Fruit fly (Drosophila melanogaster): ENCODE results near the gene Tgi.
A peak's percentile ranks its signal among the peaks of the same experiment; 100 is the strongest.

Gene Tgi

dm6 chr3L:13477453-13478184 lies 9.0 kb upstream of the Tgi start, which contains the start of gene stv (continued):
- TF ChIP-seq ken (GFP tag; IDR thresholded peaks at IDR 0.05) (0 out of 3 replicates have a peak, but pooled peaks have one; percentile 7), emc (GFP tag; optimal IDR thresholded peaks at IDR 0.05) (no peak), CG34376 (GFP tag; optimal IDR thresholded peaks at IDR 0.05) (peak; percentile 10), chinmo (GFP tag; IDR thresholded peaks at IDR 0.05; ENCODE audit: partially characterized antibody) (peak; percentile 87; the same call in 2 of the 4 replicates), CG8290 (GFP tag; optimal IDR thresholded peaks at IDR 0.05) (no peak), CG8290 (tag; optimal IDR thresholded peaks at IDR 0.05) (peak in 1 of 2 experiments; percentile 13), amos (GFP tag; IDR thresholded peaks at IDR 0.05; ENCODE audit: partially characterized antibody) (peak; percentile 40; the same call in 1 of the 2 replicates)

dm6 chr3L:13478339-13479203 lies 8.0 kb upstream of the Tgi start:
- peak; percentile 7 for TF ChIP-seq PHDP (tag; optimal IDR thresholded peaks at IDR 0.05)
- no peak for TF ChIP-seq CG5245 (GFP tag; optimal IDR thresholded peaks at IDR 0.05)
- TF ChIP-seq schlank (tag; optimal IDR thresholded peaks at IDR 0.05), result no peak
- no peak for TF ChIP-seq Drgx (GFP tag; IDR thresholded peaks at IDR 0.05)
- TF ChIP-seq eve (GFP tag; optimal IDR thresholded peaks at IDR 0.05), result no peak
- peak; percentile 27; the same call in 1 of the 3 replicates for TF ChIP-seq vnd (GFP tag; IDR thresholded peaks at IDR 0.05; ENCODE audit: partially characterized antibody)
- peak; percentile 8 for TF ChIP-seq CG13296 (GFP tag; optimal IDR thresholded peaks at IDR 0.05)
- peak; percentile 31 for TF ChIP-seq CG18599 (GFP tag; optimal IDR thresholded peaks at IDR 0.05)
- no peak for TF ChIP-seq gce (GFP tag; IDR thresholded peaks at IDR 0.05)
- no peak for TF ChIP-seq croc (GFP tag; conservative IDR thresholded peaks at IDR 0.05)
- no peak for TF ChIP-seq CG17359 (tag; optimal IDR thresholded peaks at IDR 0.05)
- no peak for TF ChIP-seq CG10654 (GFP tag; optimal IDR thresholded peaks at IDR 0.05)
- TF ChIP-seq crol (GFP tag; IDR thresholded peaks at IDR 0.05), result peak; percentile 81
- TF ChIP-seq Meics (GFP tag; optimal IDR thresholded peaks at IDR 0.05), result peak; percentile 55
- TF ChIP-seq HLHmδ (GFP tag; optimal IDR thresholded peaks at IDR 0.05), result no peak
- no peak for TF ChIP-seq CG30403 (GFP tag; optimal IDR thresholded peaks at IDR 0.05)
- TF ChIP-seq caup (GFP tag; optimal IDR thresholded peaks at IDR 0.05; ENCODE audit: severe bottlenecking), result peak; percentile 20
- TF ChIP-seq slp2 (GFP tag; optimal IDR thresholded peaks at IDR 0.05), result no peak
- no peak for TF ChIP-seq CG2875 (GFP tag; optimal IDR thresholded peaks at IDR 0.05)
- peak; percentile 84 for TF ChIP-seq CG12769 (tag; optimal IDR thresholded peaks at IDR 0.05)
- TF ChIP-seq al (GFP tag; IDR thresholded peaks at IDR 0.05), result peak; percentile 8; the same call in 1 of the 2 replicates
- no peak for TF ChIP-seq ham (GFP tag; IDR thresholded peaks at IDR 0.05)
- TF ChIP-seq Usf (GFP tag; optimal IDR thresholded peaks at IDR 0.05), result no peak
- TF ChIP-seq mam (GFP tag; optimal IDR thresholded peaks at IDR 0.05), result peak; percentile 37
- TF ChIP-seq jigr1 (GFP tag; IDR thresholded peaks at IDR 0.05), result no peak
- no peak for TF ChIP-seq CG6791 (GFP tag; IDR thresholded peaks at IDR 0.05; ENCODE audit: partially characterized antibody)
- TF ChIP-seq Sin3A (optimal IDR thresholded peaks at IDR 0.05), result no peak
- peak; percentile 39 for TF ChIP-seq CG7839 (tag; optimal IDR thresholded peaks at IDR 0.05)
- TF ChIP-seq sd (tag; optimal IDR thresholded peaks at IDR 0.05), result peak; percentile 67
- no peak for TF ChIP-seq fd102C (GFP tag; optimal IDR thresholded peaks at IDR 0.05)
- no peak for TF ChIP-seq odd (GFP tag; optimal IDR thresholded peaks at IDR 0.05)
- TF ChIP-seq gro (GFP tag; optimal IDR thresholded peaks at IDR 0.05), result no peak
- no peak for TF ChIP-seq CG6854 (GFP tag; optimal IDR thresholded peaks at IDR 0.05)
- no peak for TF ChIP-seq CG18764 (GFP tag; optimal IDR thresholded peaks at IDR 0.05)
- no peak for TF ChIP-seq dati (GFP tag; IDR thresholded peaks at IDR 0.05)
- TF ChIP-seq ro (GFP tag; IDR thresholded peaks at IDR 0.05), result no peak
- TF ChIP-seq Camta (GFP tag; optimal IDR thresholded peaks at IDR 0.05), result no peak
- no peak for TF ChIP-seq prd (optimal IDR thresholded peaks at IDR 0.05)
- 0 out of 3 replicates have a peak, but pooled peaks have one; percentile 19 for TF ChIP-seq prd (GFP tag; IDR thresholded peaks at IDR 0.05)
- no peak for TF ChIP-seq tup (GFP tag; optimal IDR thresholded peaks at IDR 0.05)
